Worm (Caenorhabditis elegans) whole organism, L2 larva: ENCODE data around the gene vps-32.1.

ENCODE experiments used
- aly-2 ChIP-seq: fragments of 150-350 bp; optimal IDR thresholded peaks from 2 replicates; lab custom pipeline; 2014; ENCODE audit warnings: missing biosample characterization, missing genetic modification characterization
- ama-1 ChIP-seq: fragments of 150-350 bp; optimal IDR thresholded peaks from 2 replicates; lab custom pipeline; 2018; ENCODE audit warnings: inconsistent platforms
- ceh-16 ChIP-seq: fragments of 150-350 bp; optimal IDR thresholded peaks from 2 replicates; lab custom pipeline; 2014; ENCODE audit warnings: missing biosample characterization, missing genetic modification characterization
- egl-27 ChIP-seq: sonication (generic microtip); optimal IDR thresholded peaks from 3 replicates; lab custom pipeline; 2017; ENCODE audit warnings: missing biosample characterization, missing genetic modification reagents, missing genetic modification characterization
- lin-13 ChIP-seq: fragments of 150-350 bp; optimal IDR thresholded peaks from 2 replicates; lab custom pipeline; 2014; ENCODE audit warnings: missing biosample characterization, missing genetic modification reagents, missing genetic modification characterization
- lin-39 ChIP-seq: fragments of 150-350 bp; optimal IDR thresholded peaks from 2 replicates; lab custom pipeline; 2014; ENCODE audit warnings: missing biosample characterization, missing genetic modification reagents, missing genetic modification characterization
- nhr-23 ChIP-seq: fragments of 150-350 bp; optimal IDR thresholded peaks from 2 replicates; lab custom pipeline; 2014; ENCODE audit warnings: missing biosample characterization, missing genetic modification reagents, missing genetic modification characterization
- nhr-237 ChIP-seq: fragments of 150-350 bp; optimal IDR thresholded peaks from 2 replicates; lab custom pipeline; 2014; ENCODE audit warnings: missing biosample characterization, missing genetic modification characterization

DNA sequence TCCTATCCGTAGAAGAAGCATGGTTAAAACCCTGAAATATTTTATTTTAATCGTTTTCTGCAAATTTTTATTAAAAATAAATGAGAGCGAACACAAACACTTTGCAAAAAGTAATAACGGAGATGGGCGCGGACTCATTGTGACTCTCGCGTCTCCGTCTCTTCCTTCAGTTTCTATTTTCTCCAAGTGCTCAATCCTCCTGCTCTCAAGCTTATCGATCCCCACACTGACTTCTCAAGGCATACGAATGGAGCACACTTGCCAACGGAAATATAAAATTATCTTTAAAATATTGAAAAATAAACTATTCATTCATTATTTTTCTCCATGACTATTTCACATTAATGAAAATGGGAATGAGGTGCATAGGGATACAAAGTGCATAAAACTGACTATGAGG, 8.5 kb downstream of the vps-32.1 start, which contains the start of gene dnj-8:
- TF ChIP-seq egl-27 (tag; lab: Kevin White, UChicago) (no peak), ama-1 (no peak), lin-39 (tag; lab: Kevin White, UChicago) (no peak), lin-13 (no peak), aly-2 (no peak), nhr-23 (tag; lab: Kevin White, UChicago) (no peak), nhr-237 (no peak), ceh-16 (no peak)
